Fruit fly (Drosophila melanogaster) whole organism, larva: ENCODE measurements around the gene CG31957.

Experiments used
- noc ChIP-seq: fragments of 200-800 bp; sonication (Bioruptor generic); optimal IDR thresholded peaks from 3 replicates; lab custom pipeline; 2019; ENCODE audit warnings: missing biosample characterization, mild to moderate bottlenecking, missing genetic modification characterization, moderate library complexity

CG31957 gene

dm6 chr2L:3877011-3877410 is 4.8 kb upstream of the CG31957 start:
- TF ChIP-seq noc (tag; lab: Kevin White, UChicago), result no peak

DNA sequence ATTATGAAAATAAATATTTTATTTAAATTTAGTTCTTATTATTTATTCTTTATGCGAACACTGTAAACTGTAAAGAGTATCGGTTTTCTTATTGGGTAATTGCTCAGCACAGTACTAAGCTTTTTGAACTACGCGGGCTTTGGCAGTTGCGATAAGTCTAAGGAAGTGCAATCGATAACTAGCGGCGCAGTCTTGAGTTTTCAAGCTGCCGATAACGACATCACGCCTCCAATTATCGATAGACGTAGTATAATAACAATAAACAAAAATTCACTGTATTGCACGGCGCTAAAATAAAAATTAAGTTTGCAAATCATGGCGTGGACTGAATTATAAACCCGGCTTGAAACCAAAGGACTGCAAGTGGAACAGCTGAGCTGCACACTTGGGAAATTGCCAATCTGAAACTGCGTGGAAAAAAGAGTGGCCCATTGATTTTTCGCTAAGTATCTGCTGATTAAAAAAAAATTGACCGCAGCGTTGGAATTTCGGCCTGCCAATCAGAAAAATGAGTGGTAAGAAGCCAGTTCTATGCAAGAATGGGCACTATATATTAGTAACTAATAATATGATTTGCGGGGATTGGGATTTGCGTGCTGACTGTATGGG is 4.7 kb downstream of the CG31957 start, which contains the start of gene Cep97:
Gene Cep97 (plus strand): TSS at position 224 of the 609 bp plus-strand sequence.
- no peak for TF ChIP-seq noc (tag; lab: Kevin White, UChicago)

dm6 chr2L:3862437-3863041 is 9.7 kb downstream of the CG31957 start, which contains the start of gene TTLL4B:
TTLL4B (plus strand) TSS chr2L:3862668.
- no peak for TF ChIP-seq noc (tag; lab: Kevin White, UChicago)

DNA sequence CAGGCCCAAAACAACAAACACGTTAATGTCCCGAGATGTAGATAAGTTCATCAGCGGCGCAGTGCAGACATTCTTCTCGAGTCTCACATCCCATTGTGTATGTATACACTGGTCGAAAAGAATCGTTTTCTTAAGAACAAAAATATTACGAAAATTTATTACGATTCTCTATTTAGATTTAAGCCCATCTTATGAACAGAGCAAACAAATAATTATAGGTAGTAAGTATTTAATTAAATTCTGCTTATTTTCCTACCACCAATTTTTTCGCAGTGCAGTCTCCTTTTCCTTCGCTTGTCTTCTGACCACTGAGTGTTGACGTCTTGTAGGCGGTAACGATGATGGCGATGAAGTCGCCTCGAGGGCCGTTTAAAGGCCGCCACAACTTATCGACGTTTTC is 10.9 kb downstream of the CG31957 start:
- TF ChIP-seq noc (tag; lab: Kevin White, UChicago), result no peak

dm6 chr2L:3858118-3858517 is 14.1 kb downstream of the CG31957 start:
- TF ChIP-seq noc (tag; lab: Kevin White, UChicago), result no peak

DNA sequence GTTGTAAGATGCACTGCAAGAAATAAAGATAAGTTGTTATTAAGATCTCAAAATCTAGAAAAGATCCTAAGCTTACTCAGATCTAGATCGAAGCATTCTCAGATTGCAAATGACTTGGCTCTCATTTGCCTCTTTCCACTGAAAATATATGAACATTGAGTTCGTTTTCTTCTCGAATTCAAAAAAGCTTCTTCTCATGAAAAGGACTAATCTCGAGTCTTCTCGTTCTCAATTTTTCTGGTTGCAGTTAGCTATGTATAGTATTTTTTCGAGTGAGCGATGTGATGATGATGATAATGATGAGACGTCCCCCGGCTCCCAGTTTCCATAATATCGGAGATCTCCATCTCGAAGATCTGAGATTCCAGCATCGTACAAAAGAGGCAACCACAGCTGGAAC is 15.9 kb downstream of the CG31957 start:
- TF ChIP-seq noc (tag; lab: Kevin White, UChicago), result no peak

- no peak for TF ChIP-seq noc (tag; lab: Kevin White, UChicago)
Measured at dm6 chr2L:3855528-3856189, 16.6 kb downstream of the CG31957 start.

dm6 chr2L:3853507-3854030 is 18.7 kb downstream of the CG31957 start:
- no peak for TF ChIP-seq noc (tag; lab: Kevin White, UChicago)

DNA sequence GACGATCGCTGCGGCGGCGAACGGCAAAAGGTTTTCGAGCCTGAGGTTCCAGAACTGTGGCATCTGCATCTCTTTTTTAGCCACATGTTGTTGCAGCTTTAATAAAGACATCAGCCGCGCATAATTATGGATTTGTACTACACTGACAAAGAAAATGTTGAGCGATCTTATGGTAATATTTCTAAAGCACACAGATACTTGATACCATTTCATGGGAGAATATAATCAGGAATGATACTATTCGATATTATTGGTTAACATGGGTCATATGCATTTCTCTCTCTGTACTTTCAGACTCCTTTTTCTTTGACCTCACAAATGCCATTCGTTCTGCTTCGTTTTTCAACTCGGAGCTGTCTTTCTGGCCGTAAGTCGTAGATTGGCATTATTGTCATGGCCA is 20.1 kb downstream of the CG31957 start:
- TF ChIP-seq noc (tag; lab: Kevin White, UChicago), result no peak

DNA sequence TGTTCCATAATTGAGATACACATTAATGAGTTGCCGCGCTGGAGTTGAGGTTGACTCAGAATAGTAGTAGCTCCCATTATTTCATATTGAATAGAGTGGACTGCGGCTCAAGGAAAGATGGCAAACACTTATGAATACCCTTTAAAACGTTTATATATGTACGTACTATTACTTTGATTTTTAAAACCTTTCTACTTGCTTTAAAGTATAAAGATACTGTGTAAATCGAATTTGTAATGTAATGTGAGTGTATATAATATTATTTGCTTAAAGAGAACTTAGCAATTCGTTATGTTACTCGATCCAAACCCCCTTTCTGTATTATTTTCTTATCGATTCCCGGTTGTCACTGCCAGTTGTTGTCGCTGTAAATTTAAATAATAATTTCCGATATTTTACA is 20.9 kb downstream of the CG31957 start:
- no peak for TF ChIP-seq noc (tag; lab: Kevin White, UChicago)

DNA sequence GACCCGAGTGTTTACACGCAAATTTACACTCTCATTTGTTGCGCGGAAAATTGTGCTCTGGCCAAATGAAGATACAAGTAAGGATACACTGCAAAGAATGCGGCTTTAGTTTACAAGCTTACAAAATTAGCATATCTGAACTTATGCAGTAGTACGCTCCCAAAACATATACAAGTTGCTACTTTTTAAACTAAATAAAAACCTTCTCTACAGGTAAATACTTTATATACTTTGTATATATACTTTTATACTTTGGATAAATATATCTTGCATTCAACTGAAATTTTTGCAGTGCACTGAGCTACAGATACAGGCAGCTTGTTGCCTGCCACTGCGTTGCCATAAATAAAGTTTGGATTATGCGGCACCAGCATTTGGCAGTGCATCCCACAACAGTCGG is 24.4 kb downstream of the CG31957 start:
- no peak for TF ChIP-seq noc (tag; lab: Kevin White, UChicago)

- no peak for TF ChIP-seq noc (tag; lab: Kevin White, UChicago)
Measured at dm6 chr2L:3846520-3846919, 25.7 kb downstream of the CG31957 start.

DNA sequence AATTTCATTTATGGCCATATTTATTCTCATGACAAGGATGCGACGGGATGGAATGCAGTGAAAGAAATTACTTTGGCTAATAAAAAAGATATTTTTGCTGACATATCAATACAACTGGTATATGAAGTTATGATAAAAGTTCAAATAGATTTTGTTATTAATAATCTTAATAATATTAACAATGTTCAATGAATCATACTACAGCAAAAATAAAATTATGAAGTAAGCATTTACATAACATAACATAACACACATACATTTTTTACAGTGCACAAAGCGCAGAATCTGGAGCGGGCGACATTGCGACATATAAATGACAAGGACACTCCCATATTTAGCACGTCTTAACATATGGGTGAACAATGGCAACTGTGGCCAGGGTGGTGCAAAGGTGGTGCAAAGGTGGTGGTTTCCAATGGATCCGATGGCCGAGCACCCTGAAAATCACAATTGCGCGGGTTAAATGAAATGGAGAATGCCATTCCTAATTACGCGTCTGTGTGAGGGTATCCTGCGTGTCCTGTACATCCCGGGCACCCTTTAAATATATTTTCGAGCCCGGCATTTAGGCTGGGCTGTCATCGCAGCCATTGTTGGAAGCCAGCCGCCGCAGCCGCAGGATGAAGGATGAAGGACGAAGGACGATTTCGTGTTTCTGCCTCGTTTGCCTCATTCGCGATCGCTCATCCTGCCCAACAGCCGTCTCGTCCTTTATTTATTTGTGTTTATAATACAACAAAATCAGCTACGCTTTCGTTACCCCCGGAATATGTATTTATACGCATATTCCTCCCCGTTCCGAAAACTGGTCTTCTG is 27.2 kb downstream of the CG31957 start:
- no peak for TF ChIP-seq noc (tag; lab: Kevin White, UChicago)

dm6 chr2L:3844135-3844534 is 28.1 kb downstream of the CG31957 start:
- TF ChIP-seq noc (tag; lab: Kevin White, UChicago), result no peak

DNA sequence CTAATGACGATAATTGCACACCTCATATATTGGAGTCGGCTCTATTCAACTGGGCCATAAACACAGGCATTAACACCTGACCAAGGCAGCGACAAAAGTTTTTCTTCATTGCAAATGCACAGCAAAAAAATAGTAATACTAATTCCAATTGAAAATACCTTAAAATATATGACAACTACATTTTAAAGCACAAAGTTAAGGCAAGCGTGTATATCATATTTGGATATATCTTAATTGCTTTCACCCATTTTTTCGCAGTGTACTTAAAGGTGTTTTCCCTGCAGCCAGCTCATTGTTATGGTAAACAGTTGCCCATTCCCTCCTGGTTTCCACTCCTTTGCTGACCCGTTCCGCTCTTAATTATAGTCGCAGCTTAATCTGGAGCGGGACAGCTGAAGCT is 31.3 kb downstream of the CG31957 start:
- TF ChIP-seq noc (tag; lab: Kevin White, UChicago), result no peak

DNA sequence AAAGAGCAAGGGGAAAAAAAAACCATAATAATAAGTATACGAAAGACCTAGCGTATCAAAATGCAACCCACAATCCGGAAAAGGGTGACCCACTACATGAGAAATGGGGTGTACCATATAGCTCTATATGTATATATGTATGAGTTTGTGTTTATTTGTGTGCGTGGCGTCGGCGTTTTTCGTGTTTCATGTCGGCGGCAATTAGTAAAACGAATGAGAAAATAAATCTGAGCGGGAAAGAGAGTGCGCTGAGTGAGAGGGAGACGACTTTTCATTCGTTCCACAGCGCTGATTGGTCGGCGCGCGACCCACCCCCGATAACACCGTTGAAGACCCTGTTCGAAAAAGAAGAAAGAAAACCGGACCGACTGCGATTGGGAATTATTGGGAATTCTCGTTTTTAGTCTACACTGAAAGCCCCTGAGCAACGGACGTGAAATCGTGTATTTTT is 35.8 kb downstream of the CG31957 start, which contains the start of gene slp2:
Gene slp2 (plus strand): TSS at position 401 of the 451 bp plus-strand sequence.
- TF ChIP-seq noc (tag; lab: Kevin White, UChicago), result no peak
